Fruit fly (Drosophila melanogaster) whole organism, embryonic: ENCODE results near the gene foxo.

Experiments used
- Aef1 ChIP-seq: fragments of 200-800 bp; sonication (Bioruptor generic); IDR thresholded peaks from 3 replicates; pipeline ENCODE4 v1.3.6; 2022; ENCODE audit warnings: missing biosample characterization, missing genetic modification characterization
- Antp ChIP-seq: fragments of 200-800 bp; sonication (Bioruptor generic); optimal IDR thresholded peaks from 3 replicates; lab custom pipeline; 2016; ENCODE audit warnings: missing biosample characterization, missing genetic modification characterization
- Bteb2 ChIP-seq: fragments of 200-800 bp; sonication (Bioruptor generic); optimal IDR thresholded peaks from 2 replicates; lab custom pipeline; 2016; ENCODE audit warnings: missing biosample characterization, missing genetic modification characterization
- CG10543 ChIP-seq: fragments of 200-800 bp; sonication (Bioruptor generic); optimal IDR thresholded peaks from 3 replicates; lab custom pipeline; 2017; ENCODE audit warnings: missing biosample characterization, mild to moderate bottlenecking, missing genetic modification characterization, moderate library complexity
- CG10565 ChIP-seq: fragments of 200-800 bp; sonication (Bioruptor generic); optimal IDR thresholded peaks from 3 replicates; lab custom pipeline; 2016; ENCODE audit warnings: missing biosample characterization, mild to moderate bottlenecking, missing genetic modification characterization
- CG12769 ChIP-seq: fragments of 200-800 bp; sonication (Bioruptor generic); optimal IDR thresholded peaks from 2 replicates; lab custom pipeline; 2019; ENCODE audit warnings: missing biosample characterization, mild to moderate bottlenecking, missing genetic modification characterization, moderate library complexity
- CG13775 ChIP-seq: fragments of 200-800 bp; sonication (Bioruptor generic); optimal IDR thresholded peaks from 3 replicates; lab custom pipeline; 2017; ENCODE audit warnings: missing biosample characterization, mild to moderate bottlenecking, missing genetic modification characterization
- CG14050 ChIP-seq: fragments of 200-800 bp; sonication (Bioruptor generic); IDR thresholded peaks from 3 replicates; pipeline ENCODE4 v1.3.6; 2022; ENCODE audit warnings: missing biosample characterization, missing genetic modification characterization
- CG14667 ChIP-seq: fragments of 200-800 bp; sonication (Bioruptor generic); IDR thresholded peaks from 2 replicates; pipeline ENCODE4 v1.3.6; 2022; ENCODE audit warnings: missing biosample characterization, missing genetic modification characterization
- CG15269 ChIP-seq: fragments of 200-800 bp; sonication (Bioruptor generic); optimal IDR thresholded peaks from 2 replicates; lab custom pipeline; 2018; ENCODE audit warnings: missing biosample characterization, mild to moderate bottlenecking, missing genetic modification characterization, moderate library complexity
- CG18476 ChIP-seq: fragments of 200-800 bp; sonication (Bioruptor generic); optimal IDR thresholded peaks from 2 replicates; lab custom pipeline; 2016; ENCODE audit warnings: missing biosample characterization, mild to moderate bottlenecking, missing genetic modification characterization
- CG31441 ChIP-seq: fragments of 200-800 bp; sonication (Bioruptor generic); IDR thresholded peaks from 2 replicates; pipeline ENCODE4 v1.3.6; 2022; ENCODE audit warnings: missing biosample characterization, missing genetic modification characterization
- CG32532 ChIP-seq: fragments of 200-800 bp; sonication (Bioruptor generic); IDR thresholded peaks from 2 replicates; pipeline ENCODE4 v1.3.6; 2022; ENCODE audit warnings: missing biosample characterization, missing genetic modification characterization
- CG3281 ChIP-seq: fragments of 200-800 bp; sonication (Bioruptor generic); optimal IDR thresholded peaks from 3 replicates; lab custom pipeline; 2017; ENCODE audit warnings: missing biosample characterization, mild to moderate bottlenecking, missing genetic modification characterization
- CG33213 ChIP-seq: fragments of 200-800 bp; sonication (Bioruptor generic); optimal IDR thresholded peaks from 3 replicates; lab custom pipeline; 2016; ENCODE audit warnings: missing biosample characterization, missing genetic modification characterization
- CG4404 ChIP-seq: fragments of 200-800 bp; sonication (Bioruptor generic); IDR thresholded peaks from 2 replicates; pipeline ENCODE4 v1.3.6; 2022; ENCODE audit warnings: missing biosample characterization, missing genetic modification characterization
- CG4730 ChIP-seq: fragments of 200-800 bp; sonication (Bioruptor generic); IDR thresholded peaks from 2 replicates; pipeline ENCODE4 v1.3.6; 2022; ENCODE audit warnings: missing biosample characterization, missing genetic modification characterization
- CG7271 ChIP-seq: fragments of 200-800 bp; sonication (Bioruptor generic); optimal IDR thresholded peaks from 2 replicates; lab custom pipeline; 2018; ENCODE audit warnings: missing biosample characterization, mild to moderate bottlenecking, missing genetic modification characterization, moderate library complexity
- CG9797 ChIP-seq: fragments of 200-800 bp; sonication (Bioruptor generic); optimal IDR thresholded peaks from 3 replicates; lab custom pipeline; 2018; ENCODE audit warnings: missing biosample characterization, mild to moderate bottlenecking, missing genetic modification characterization
- CG9817 ChIP-seq: fragments of 200-800 bp; sonication (Bioruptor generic); optimal IDR thresholded peaks from 2 replicates; lab custom pipeline; 2018; ENCODE audit warnings: missing biosample characterization, mild to moderate bottlenecking, missing genetic modification characterization, moderate library complexity
- Chrac-16 ChIP-seq: fragments of 200-800 bp; sonication (Bioruptor generic); optimal IDR thresholded peaks from 3 replicates; lab custom pipeline; 2016; ENCODE audit warnings: missing biosample characterization, missing genetic modification characterization
- CoRest ChIP-seq: fragments of 200-800 bp; sonication (Bioruptor generic); optimal IDR thresholded peaks from 3 replicates; lab custom pipeline; 2018; ENCODE audit warnings: missing biosample characterization, mild to moderate bottlenecking, missing genetic modification characterization, moderate library complexity
- Dek ChIP-seq: fragments of 200-800 bp; sonication (Bioruptor generic); optimal IDR thresholded peaks from 3 replicates; lab custom pipeline; 2019; ENCODE audit warnings: missing biosample characterization, mild to moderate bottlenecking, missing genetic modification characterization, moderate library complexity
- Dip3 ChIP-seq: fragments of 200-800 bp; sonication (Bioruptor generic); optimal IDR thresholded peaks from 3 replicates; lab custom pipeline; 2016; ENCODE audit warnings: missing biosample characterization, missing genetic modification characterization
- Doc3 ChIP-seq: fragments of 200-800 bp; sonication (Bioruptor generic); IDR thresholded peaks from 3 replicates; pipeline ENCODE4 v1.3.6; 2022; ENCODE audit warnings: missing biosample characterization, missing genetic modification characterization; ENCODE audit not compliant: partially characterized antibody
- Gug ChIP-seq: fragments of 200-800 bp; sonication (Bioruptor generic); IDR thresholded peaks from 4 replicates; pipeline ENCODE4 v1.3.6; 2022; ENCODE audit warnings: missing biosample characterization, missing genetic modification characterization
- H2.0 ChIP-seq: fragments of 200-800 bp; sonication (Bioruptor generic); IDR thresholded peaks from 2 replicates; pipeline ENCODE4 v1.3.6; 2022; ENCODE audit warnings: missing biosample characterization, missing genetic modification characterization
- HHEX ChIP-seq: fragments of 200-800 bp; sonication (Bioruptor generic); optimal IDR thresholded peaks from 3 replicates; lab custom pipeline; 2017; ENCODE audit warnings: missing biosample characterization, mild to moderate bottlenecking, missing genetic modification characterization, missing genetic modification reagents
- Meics ChIP-seq: fragments of 200-800 bp; sonication (Bioruptor generic); optimal IDR thresholded peaks from 2 replicates; lab custom pipeline; 2017; ENCODE audit warnings: missing biosample characterization, mild to moderate bottlenecking, missing genetic modification characterization
- Scr ChIP-seq: fragments of 200-800 bp; sonication (Bioruptor generic); IDR thresholded peaks from 2 replicates; pipeline ENCODE4 v1.3.6; 2022; ENCODE audit warnings: missing biosample characterization, missing genetic modification characterization; ENCODE audit not compliant: partially characterized antibody
- Sox102F ChIP-seq: fragments of 200-800 bp; sonication (Bioruptor generic); optimal IDR thresholded peaks from 2 replicates; lab custom pipeline; 2018; ENCODE audit warnings: missing biosample characterization, mild to moderate bottlenecking, missing genetic modification characterization, moderate library complexity
- crp ChIP-seq, 2 experiments: fragments of 200-800 bp; sonication (Bioruptor generic); optimal IDR thresholded peaks; 2 replicates in 1 of 2; 3 replicates in 1 of 2; lab custom pipeline; 2017; ENCODE audit warnings: missing biosample characterization in 2 of 2, missing genetic modification characterization in 2 of 2, mild to moderate bottlenecking in 1 of 2, moderate library complexity in 1 of 2
- disco-r ChIP-seq: fragments of 200-800 bp; sonication (Bioruptor generic); optimal IDR thresholded peaks from 2 replicates; lab custom pipeline; 2016; ENCODE audit warnings: missing biosample characterization, missing genetic modification characterization
- dpn ChIP-seq, 2 experiments: fragments of 200-800 bp; sonication (Bioruptor generic); optimal IDR thresholded peaks; 3 replicates each; lab custom pipeline; 2016; ENCODE audit warnings: missing biosample characterization in 2 of 2, missing genetic modification characterization in 2 of 2
- exex ChIP-seq: fragments of 200-800 bp; sonication (Bioruptor generic); optimal IDR thresholded peaks from 4 replicates; lab custom pipeline; 2018; ENCODE audit warnings: missing biosample characterization, mild to moderate bottlenecking, missing genetic modification characterization, moderate library complexity
- lmd ChIP-seq: fragments of 200-800 bp; sonication (Bioruptor generic); IDR thresholded peaks from 2 replicates; pipeline ENCODE4 v1.3.6; 2022; ENCODE audit warnings: missing biosample characterization, missing genetic modification characterization
- nau ChIP-seq: fragments of 200-800 bp; sonication (Bioruptor generic); optimal IDR thresholded peaks from 3 replicates; lab custom pipeline; 2017; ENCODE audit warnings: missing biosample characterization, mild to moderate bottlenecking, missing genetic modification characterization, missing genetic modification reagents
- nmo ChIP-seq: fragments of 200-800 bp; sonication (Bioruptor generic); optimal IDR thresholded peaks from 2 replicates; lab custom pipeline; 2018; ENCODE audit warnings: missing biosample characterization, mild to moderate bottlenecking, missing genetic modification characterization, moderate library complexity
- repo ChIP-seq: fragments of 200-800 bp; sonication (Bioruptor generic); optimal IDR thresholded peaks from 2 replicates; lab custom pipeline; 2016; ENCODE audit warnings: missing biosample characterization, missing genetic modification characterization
- stc ChIP-seq: fragments of 200-800 bp; sonication (Bioruptor generic); IDR thresholded peaks from 2 replicates; pipeline ENCODE4 v1.3.6; 2022; ENCODE audit warnings: missing biosample characterization, missing genetic modification characterization
- ttk ChIP-seq: fragments of 200-800 bp; sonication (Bioruptor generic); IDR thresholded peaks from 2 replicates; pipeline ENCODE4 v2.1.2; 2022; ENCODE audit warnings: missing biosample characterization, missing genetic modification characterization
- tup ChIP-seq: fragments of 200-800 bp; sonication (Bioruptor generic); optimal IDR thresholded peaks from 2 replicates; lab custom pipeline; 2016; ENCODE audit warnings: missing biosample characterization, mild to moderate bottlenecking, missing genetic modification characterization, moderate library complexity
- wor ChIP-seq: fragments of 200-800 bp; sonication (Bioruptor generic); IDR thresholded peaks from 2 replicates; pipeline ENCODE4 v1.3.6; 2022; ENCODE audit warnings: missing biosample characterization, missing genetic modification characterization

Gene foxo

DNA sequence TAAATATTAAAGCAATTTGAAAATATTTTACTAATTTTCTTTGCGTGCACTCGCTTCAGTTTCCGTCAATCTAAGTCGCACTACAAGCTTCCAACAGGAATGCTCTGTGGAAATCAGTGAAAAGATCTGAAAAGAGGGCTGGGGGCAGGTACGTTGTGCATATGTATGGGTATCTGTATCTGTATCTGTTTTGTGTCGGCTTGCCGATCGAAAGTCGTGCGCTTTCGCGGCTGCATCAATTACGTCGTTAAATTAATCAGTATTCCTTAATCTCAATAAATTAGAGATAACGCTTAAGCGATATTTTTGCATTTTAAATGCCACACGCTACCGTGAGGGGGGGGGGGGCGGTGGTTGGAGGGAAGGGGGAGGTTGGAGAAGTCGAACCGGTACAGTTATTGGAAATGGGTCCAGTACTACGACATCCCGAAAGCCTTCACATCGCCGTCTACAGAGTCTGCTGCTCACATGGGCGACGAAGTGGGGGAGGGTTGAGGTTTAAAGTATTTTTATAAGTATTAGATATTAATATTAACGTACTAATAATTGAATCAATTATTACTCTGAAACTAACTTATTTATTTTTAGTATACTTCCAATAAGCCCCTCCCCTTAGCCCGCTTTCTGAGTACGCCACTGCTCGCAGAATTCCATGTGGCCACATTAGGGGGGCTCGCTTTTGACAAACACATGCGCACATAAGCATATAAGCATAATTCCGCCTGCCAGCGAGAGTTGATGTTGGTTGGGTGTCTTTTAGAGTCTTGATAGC is 3.5 kb upstream of the foxo start (continued):
- TF ChIP-seq HHEX (peak; percentile 98), CG14667 (GFP tag; lab: Robert Waterston, UW) (peak; percentile 96), Gug (peak; percentile 98), CG12769 (tag; lab: Kevin White, UChicago) (peak; percentile 99), CG9817 (tag; lab: Kevin White, UChicago) (peak; percentile 96), Dek (peak; percentile 98), CG15269 (tag; lab: Kevin White, UChicago) (peak; percentile 98), Sox102F (GFP tag; lab: Kevin White, UChicago) (peak; percentile 99), CG31441 (GFP tag; lab: Robert Waterston, UW) (peak; percentile 97), Aef1 (GFP tag; lab: Robert Waterston, UW) (peak; percentile 97), ttk (GFP tag; lab: Robert Waterston, UW) (peak; percentile 97), nmo (GFP tag; lab: Kevin White, UChicago) (peak; percentile 97), Chrac-16 (GFP tag; lab: Kevin White, UChicago) (peak; percentile 95), dpn (GFP tag; optimal IDR thresholded peaks at IDR 0.05; lab: Kevin White, UChicago) (peak; percentile 86 to 97), CG13775 (peak; percentile 96), tup (GFP tag; lab: Kevin White, UChicago) (peak; percentile 87), CG4404 (GFP tag; lab: Robert Waterston, UW) (peak; percentile 94), CoRest (tag; lab: Kevin White, UChicago) (peak; percentile 97), Dip3 (GFP tag; lab: Kevin White, UChicago) (peak; percentile 88), CG33213 (GFP tag; lab: Kevin White, UChicago) (peak; percentile 56), CG3281 (GFP tag; lab: Kevin White, UChicago) (peak; percentile 98), disco-r (GFP tag; lab: Kevin White, UChicago) (no peak), Antp (GFP tag; lab: Kevin White, UChicago) (peak; percentile 69), CG10565 (GFP tag; lab: Kevin White, UChicago) (peak; percentile 20), Bteb2 (GFP tag; lab: Kevin White, UChicago) (peak; percentile 87), lmd (GFP tag; lab: Robert Waterston, UW) (peak; percentile 99), nau (peak; percentile 96), CG7271 (tag; lab: Kevin White, UChicago) (peak; percentile 79), CG18476 (GFP tag; lab: Kevin White, UChicago) (peak; percentile 85), CG9797 (peak; percentile 35), crp (GFP tag; optimal IDR thresholded peaks at IDR 0.05; lab: Kevin White, UChicago) (peak in 1 of 2 experiments; percentile 61), Meics (GFP tag; lab: Kevin White, UChicago) (peak; percentile 98), exex (tag; lab: Kevin White, UChicago) (peak; percentile 86), Doc3 (no peak), CG4730 (GFP tag; lab: Robert Waterston, UW) (peak; percentile 97), CG10543 (peak; percentile 86), stc (GFP tag; lab: Robert Waterston, UW) (peak; percentile 97), Scr (GFP tag; lab: Robert Waterston, UW) (no peak), repo (peak; percentile 59), CG14050 (GFP tag; lab: Robert Waterston, UW) (peak; percentile 97), wor (GFP tag; lab: Robert Waterston, UW) (peak; percentile 95), H2.0 (GFP tag; lab: Robert Waterston, UW) (peak; percentile 98), CG32532 (peak; percentile 99)
